Worm (Caenorhabditis elegans) whole organism, L1 larva: ENCODE data around the gene mig-15.

Source experiments
- C16A3.4 ChIP-seq: fragments of 150-350 bp; optimal IDR thresholded peaks from 2 replicates; lab custom pipeline; 2014; ENCODE audit warnings: missing biosample characterization, missing genetic modification characterization
- F16B12.6 ChIP-seq: fragments of 150-350 bp; optimal IDR thresholded peaks from 2 replicates; lab custom pipeline; 2014; ENCODE audit warnings: missing biosample characterization, missing genetic modification characterization
- Y116A8C.19 ChIP-seq: sonication (generic microtip); optimal IDR thresholded peaks from 2 replicates; lab custom pipeline; 2016; ENCODE audit warnings: missing compliant biosample characterization, missing genetic modification characterization, borderline replicate concordance
- aha-1 ChIP-seq: fragments of 150-350 bp; optimal IDR thresholded peaks from 2 replicates; lab custom pipeline; 2014; ENCODE audit warnings: missing biosample characterization, missing genetic modification characterization
- alr-1 ChIP-seq: fragments of 200-800 bp; sonication (Bioruptor generic); optimal IDR thresholded peaks from 2 replicates; lab custom pipeline; 2018; ENCODE audit warnings: borderline replicate concordance, mild to moderate bottlenecking, missing genetic modification characterization, missing compliant biosample characterization
- aly-2 ChIP-seq: fragments of 150-350 bp; optimal IDR thresholded peaks from 2 replicates; lab custom pipeline; 2014; ENCODE audit warnings: missing biosample characterization, missing genetic modification characterization
- ama-1 ChIP-seq: fragments of 150-350 bp; optimal IDR thresholded peaks from 2 replicates; lab custom pipeline; 2014
- blmp-1 ChIP-seq: fragments of 150-350 bp; optimal IDR thresholded peaks from 2 replicates; lab custom pipeline; 2014; ENCODE audit warnings: missing biosample characterization, missing genetic modification characterization
- ceh-8 ChIP-seq: fragments of 200-800 bp; sonication (Bioruptor generic); optimal IDR thresholded peaks from 2 replicates; lab custom pipeline; 2018; ENCODE audit warnings: mild to moderate bottlenecking, missing genetic modification characterization, moderate library complexity, missing compliant biosample characterization
- ceh-82 ChIP-seq, 3 experiments: fragments of 150-350 bp in 1 of 3; sonication (generic microtip) in 2 of 3; optimal IDR thresholded peaks; 2 replicates each; lab custom pipeline; 2014 to 2017; ENCODE audit warnings: missing biosample characterization in 3 of 3, missing genetic modification characterization in 3 of 3
- ces-1 ChIP-seq: fragments of 150-350 bp; optimal IDR thresholded peaks from 2 replicates; lab custom pipeline; 2014; ENCODE audit warnings: missing biosample characterization, missing genetic modification reagents, missing genetic modification characterization
- dpl-1 ChIP-seq, 3 experiments: fragments of 150-350 bp in 2 of 3; sonication (generic microtip) in 1 of 3; optimal IDR thresholded peaks; 2 replicates each; lab custom pipeline; 2014 to 2017; ENCODE audit warnings: missing biosample characterization in 3 of 3, missing genetic modification characterization in 3 of 3, missing genetic modification reagents in 3 of 3
- efl-3 ChIP-seq: fragments of 200-800 bp; sonication (Bioruptor generic); optimal IDR thresholded peaks from 2 replicates; lab custom pipeline; 2018; ENCODE audit warnings: mild to moderate bottlenecking, missing genetic modification characterization, missing compliant biosample characterization
- egl-27 ChIP-seq, 2 experiments: fragments of 150-350 bp in 1 of 2; sonication (generic microtip); optimal IDR thresholded peaks; 3 replicates each; lab custom pipeline; 2017 to 2018; ENCODE audit warnings: missing biosample characterization in 2 of 2, missing genetic modification characterization in 2 of 2, missing genetic modification reagents in 2 of 2
- elt-2 ChIP-seq: sonication (generic microtip); optimal IDR thresholded peaks from 2 replicates; lab custom pipeline; 2016; ENCODE audit warnings: missing genetic modification characterization, mild to moderate bottlenecking, inconsistent platforms, missing compliant biosample characterization, missing genetic modification reagents
- fkh-8 ChIP-seq: sonication (generic microtip); optimal IDR thresholded peaks from 2 replicates; lab custom pipeline; 2016; ENCODE audit warnings: mild to moderate bottlenecking, missing genetic modification characterization, missing compliant biosample characterization
- fos-1 ChIP-seq: fragments of 150-350 bp; optimal IDR thresholded peaks from 2 replicates; lab custom pipeline; 2014; ENCODE audit warnings: missing biosample characterization, missing genetic modification characterization
- hlh-17 ChIP-seq: fragments of 200-800 bp; sonication (Bioruptor generic); optimal IDR thresholded peaks from 2 replicates; lab custom pipeline; 2018; ENCODE audit warnings: missing genetic modification characterization, mild to moderate bottlenecking, missing compliant biosample characterization, moderate library complexity, borderline replicate concordance
- irx-1 ChIP-seq: sonication (generic microtip); optimal IDR thresholded peaks from 2 replicates; lab custom pipeline; 2016; ENCODE audit warnings: missing genetic modification characterization, missing compliant biosample characterization
- jun-1 ChIP-seq: fragments of 150-350 bp; optimal IDR thresholded peaks from 2 replicates; lab custom pipeline; 2014; ENCODE audit warnings: missing biosample characterization, missing genetic modification reagents, missing genetic modification characterization
- lin-13 ChIP-seq: fragments of 150-350 bp; optimal IDR thresholded peaks from 2 replicates; lab custom pipeline; 2014; ENCODE audit warnings: missing biosample characterization, missing genetic modification reagents, missing genetic modification characterization
- lin-15B ChIP-seq: fragments of 150-350 bp; sonication (generic microtip); optimal IDR thresholded peaks from 3 replicates; lab custom pipeline; 2014; ENCODE audit warnings: missing biosample characterization, missing genetic modification characterization
- lin-39 ChIP-seq: fragments of 150-350 bp; optimal IDR thresholded peaks from 2 replicates; lab custom pipeline; 2014; ENCODE audit warnings: missing biosample characterization, missing genetic modification reagents, missing genetic modification characterization
- lsy-2 ChIP-seq, 2 experiments: fragments of 150-350 bp; optimal IDR thresholded peaks; 2 replicates each; lab custom pipeline; 2014; ENCODE audit warnings: missing biosample characterization in 2 of 2, missing genetic modification characterization in 2 of 2
- mdl-1 ChIP-seq, 2 experiments: fragments of 150-350 bp; optimal IDR thresholded peaks; 2 replicates each; lab custom pipeline; 2014 to 2017; ENCODE audit warnings: missing biosample characterization in 2 of 2, missing genetic modification characterization in 2 of 2, inconsistent platforms in 1 of 2
- mef-2 ChIP-seq: fragments of 150-350 bp; optimal IDR thresholded peaks from 2 replicates; lab custom pipeline; 2014; ENCODE audit warnings: missing biosample characterization, missing genetic modification characterization
- mep-1 ChIP-seq: fragments of 150-350 bp; optimal IDR thresholded peaks from 2 replicates; lab custom pipeline; 2014; ENCODE audit warnings: missing biosample characterization, missing genetic modification characterization
- nhr-12 ChIP-seq: sonication (generic microtip); optimal IDR thresholded peaks from 2 replicates; lab custom pipeline; 2017; ENCODE audit warnings: missing biosample characterization, missing genetic modification characterization
- nhr-19 ChIP-seq: fragments of 200-800 bp; sonication (Bioruptor generic); conservative IDR thresholded peaks from 2 replicates; pipeline ENCODE4 v1.3.6; 2022; ENCODE audit warnings: missing genetic modification characterization, missing compliant biosample characterization
- nhr-20 ChIP-seq: sonication (generic microtip); optimal IDR thresholded peaks from 2 replicates; lab custom pipeline; 2016; ENCODE audit warnings: mild to moderate bottlenecking, missing genetic modification characterization, missing compliant biosample characterization
- nhr-237 ChIP-seq: fragments of 150-350 bp; optimal IDR thresholded peaks from 2 replicates; lab custom pipeline; 2014; ENCODE audit warnings: missing biosample characterization, missing genetic modification characterization
- nhr-28 ChIP-seq: fragments of 150-350 bp; optimal IDR thresholded peaks from 2 replicates; lab custom pipeline; 2014; ENCODE audit warnings: missing biosample characterization, missing genetic modification characterization
- nhr-47 ChIP-seq: sonication (generic microtip); optimal IDR thresholded peaks from 2 replicates; lab custom pipeline; 2016; ENCODE audit warnings: mild to moderate bottlenecking, missing genetic modification characterization, moderate library complexity, missing compliant biosample characterization
- nhr-71 ChIP-seq: sonication (generic microtip); optimal IDR thresholded peaks from 2 replicates; lab custom pipeline; 2016; ENCODE audit warnings: mild to moderate bottlenecking, missing genetic modification characterization, moderate library complexity, missing compliant biosample characterization
- nhr-76 ChIP-seq: sonication (generic microtip); optimal IDR thresholded peaks from 2 replicates; lab custom pipeline; 2017; ENCODE audit warnings: missing biosample characterization, missing genetic modification characterization
- nhr-84 ChIP-seq: sonication (generic microtip); optimal IDR thresholded peaks from 2 replicates; lab custom pipeline; 2017; ENCODE audit warnings: missing biosample characterization, missing genetic modification characterization
- pqm-1 ChIP-seq: sonication (generic microtip); optimal IDR thresholded peaks from 3 replicates; lab custom pipeline; 2017; ENCODE audit warnings: missing biosample characterization, missing genetic modification characterization
- rnt-1 ChIP-seq: sonication (generic microtip); optimal IDR thresholded peaks from 2 replicates; lab custom pipeline; 2016; ENCODE audit warnings: mild to moderate bottlenecking, missing genetic modification characterization, moderate library complexity, missing compliant biosample characterization
- snpc-4 ChIP-seq: fragments of 150-350 bp; optimal IDR thresholded peaks from 2 replicates; lab custom pipeline; 2014; ENCODE audit warnings: missing biosample characterization, missing genetic modification characterization
- snu-23 ChIP-seq: sonication (generic microtip); optimal IDR thresholded peaks from 2 replicates; lab custom pipeline; 2016; ENCODE audit warnings: missing genetic modification characterization, missing compliant biosample characterization
- sox-4 ChIP-seq: sonication (generic microtip); optimal IDR thresholded peaks from 2 replicates; lab custom pipeline; 2016; ENCODE audit warnings: missing genetic modification characterization, missing compliant biosample characterization
- swsn-7 ChIP-seq: sonication (generic microtip); optimal IDR thresholded peaks from 2 replicates; lab custom pipeline; 2016; ENCODE audit warnings: missing genetic modification characterization, missing compliant biosample characterization
- tlp-1 ChIP-seq: fragments of 150-350 bp; optimal IDR thresholded peaks from 2 replicates; lab custom pipeline; 2014; ENCODE audit warnings: missing biosample characterization, missing genetic modification characterization
- unc-130 ChIP-seq: fragments of 150-350 bp; optimal IDR thresholded peaks from 2 replicates; lab custom pipeline; 2017; ENCODE audit warnings: missing biosample characterization, missing genetic modification characterization, inconsistent platforms
- unc-30 ChIP-seq: sonication (generic microtip); optimal IDR thresholded peaks from 2 replicates; lab custom pipeline; 2017; ENCODE audit warnings: missing biosample characterization, missing genetic modification characterization
- unc-62 ChIP-seq: fragments of 150-350 bp; optimal IDR thresholded peaks from 2 replicates; lab custom pipeline; 2014; ENCODE audit warnings: missing biosample characterization, missing genetic modification reagents, missing genetic modification characterization
- unc-86 ChIP-seq: sonication (generic microtip); optimal IDR thresholded peaks from 2 replicates; lab custom pipeline; 2016; ENCODE audit warnings: missing genetic modification characterization, missing compliant biosample characterization
- vab-15 ChIP-seq: sonication (generic microtip); optimal IDR thresholded peaks from 2 replicates; lab custom pipeline; 2017; ENCODE audit warnings: missing genotype, mild to moderate bottlenecking, missing genetic modification characterization, missing compliant biosample characterization
- zag-1 ChIP-seq: fragments of 150-350 bp; optimal IDR thresholded peaks from 2 replicates; lab custom pipeline; 2014; ENCODE audit warnings: missing biosample characterization, missing genetic modification characterization
- zip-4 ChIP-seq: fragments of 200-800 bp; sonication (Bioruptor generic); optimal IDR thresholded peaks from 2 replicates; lab custom pipeline; 2018; ENCODE audit warnings: mild to moderate bottlenecking, missing genetic modification characterization, moderate library complexity, missing compliant biosample characterization
- ztf-11 ChIP-seq, 2 experiments: sonication (generic microtip); optimal IDR thresholded peaks; 2 replicates each; lab custom pipeline; 2016 to 2017; ENCODE audit warnings: missing genetic modification characterization in 2 of 2, missing biosample characterization in 1 of 2, missing compliant biosample characterization in 1 of 2

Gene mig-15

DNA sequence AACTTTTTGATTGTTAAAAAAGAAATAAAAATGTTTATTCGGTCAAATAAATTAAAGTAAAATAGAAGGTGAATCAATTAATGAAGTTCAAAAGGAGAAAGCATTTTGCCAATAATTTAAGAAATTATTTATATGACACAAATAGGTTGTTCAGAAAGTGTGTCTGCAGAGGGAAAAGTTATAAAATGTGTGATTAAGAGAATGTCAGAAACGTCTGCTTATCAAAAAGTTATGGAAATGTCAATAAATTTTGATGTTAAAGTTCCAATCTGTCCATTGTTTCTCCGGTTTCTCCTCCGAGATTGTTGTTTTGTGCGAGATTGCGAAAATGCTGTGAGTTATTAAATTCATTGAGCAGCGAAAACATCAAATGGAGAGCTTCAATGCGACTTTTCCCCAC, 48.8 kb downstream of the mig-15 start, which contains the start of gene rme-4:
TSS of gene rme-4 (minus strand) at position 168 of the 400 bp plus-strand sequence.
- TF ChIP-seq vab-15 (tag; lab: Kevin White, UChicago) (no peak), nhr-71 (tag; lab: Kevin White, UChicago) (no peak), ceh-82 (tag; optimal IDR thresholded peaks at IDR 0.05; lab: Kevin White, UChicago) (no peak), nhr-76 (no peak), sox-4 (tag; lab: Kevin White, UChicago) (no peak), unc-62 (GFP tag; lab: Kevin White, UChicago) (no peak), fos-1 (tag; lab: Kevin White, UChicago) (no peak)

DNA sequence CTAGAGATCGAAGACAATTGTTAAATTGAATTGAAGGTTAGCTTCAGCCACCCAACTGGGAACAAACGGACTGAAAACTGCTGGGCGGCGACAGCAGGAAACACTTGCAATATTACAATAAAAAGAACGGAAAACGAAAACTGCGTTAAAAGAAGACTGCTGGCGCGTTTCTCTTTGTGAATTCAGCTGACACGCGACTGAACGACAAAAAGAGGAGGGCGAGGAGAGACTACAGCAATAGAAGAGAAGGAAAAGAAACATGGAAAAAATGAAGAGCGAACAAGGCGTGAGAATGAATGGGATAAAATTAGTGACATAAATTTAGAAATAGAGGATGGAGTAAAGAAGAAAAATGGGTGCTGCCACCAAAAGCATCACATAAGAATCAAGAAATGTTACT, 50.8 kb downstream of the mig-15 start:
- TF ChIP-seq Y116A8C.19 (tag; lab: Kevin White, UChicago) (no peak), sox-4 (tag; lab: Kevin White, UChicago) (peak; percentile 84), hlh-17 (no peak), mdl-1 (tag; optimal IDR thresholded peaks at IDR 0.05; lab: Kevin White, UChicago) (peak; percentile 59 to 97), ces-1 (GFP tag; lab: Kevin White, UChicago) (no peak), lsy-2 (tag; optimal IDR thresholded peaks at IDR 0.05; lab: Kevin White, UChicago) (peak; percentile 92), egl-27 (tag; optimal IDR thresholded peaks at IDR 0.05; lab: Kevin White, UChicago) (peak; percentile 47 to 66), alr-1 (tag; lab: Kevin White, UChicago) (no peak), lin-13 (GFP tag; lab: Kevin White, UChicago) (peak; percentile 89), fos-1 (tag; lab: Kevin White, UChicago) (peak; percentile 87), unc-130 (tag; lab: Kevin White, UChicago) (peak; percentile 37), unc-30 (tag; lab: Kevin White, UChicago) (no peak), dpl-1 (GFP tag; optimal IDR thresholded peaks at IDR 0.05; lab: Kevin White, UChicago) (peak; percentile 66 to 76 (median 74)), nhr-76 (no peak), nhr-20 (tag; lab: Kevin White, UChicago) (peak; percentile 98), lin-39 (peak; percentile 77), ama-1 (lab: Kevin White, UChicago) (peak; percentile 77), zip-4 (GFP tag; lab: Kevin White, UChicago) (peak; percentile 78), snpc-4 (tag; lab: Kevin White, UChicago) (peak; percentile 81), unc-86 (tag; lab: Kevin White, UChicago) (peak; percentile 94), nhr-47 (tag; lab: Kevin White, UChicago) (peak; percentile 95), irx-1 (tag; lab: Kevin White, UChicago) (peak; percentile 90), fkh-8 (tag; lab: Kevin White, UChicago) (peak; percentile 90), nhr-237 (tag; lab: Kevin White, UChicago) (no peak), ceh-8 (GFP tag; lab: Kevin White, UChicago) (peak; percentile 90), blmp-1 (peak; percentile 92), elt-2 (tag; lab: Kevin White, UChicago) (peak; percentile 73), nhr-28 (tag; lab: Kevin White, UChicago) (no peak), nhr-19 (GFP tag; lab: Robert Waterston, UW) (peak; percentile 92), F16B12.6 (no peak), pqm-1 (no peak), efl-3 (peak; percentile 14), nhr-84 (no peak), aha-1 (tag; lab: Kevin White, UChicago) (peak; percentile 36), ztf-11 (tag; optimal IDR thresholded peaks at IDR 0.05; lab: Kevin White, UChicago) (peak in 1 of 2 experiments; percentile 80), mef-2 (tag; lab: Kevin White, UChicago) (peak; percentile 92), swsn-7 (peak; percentile 97), C16A3.4 (tag; lab: Kevin White, UChicago) (peak; percentile 86), jun-1 (tag; lab: Kevin White, UChicago) (peak; percentile 89), aly-2 (tag; lab: Kevin White, UChicago) (peak; percentile 50), mep-1 (tag; lab: Kevin White, UChicago) (peak; percentile 97), zag-1 (no peak), snu-23 (GFP tag; lab: Kevin White, UChicago) (peak; percentile 96), rnt-1 (tag; lab: Kevin White, UChicago) (peak; percentile 94), tlp-1 (tag; lab: Kevin White, UChicago) (no peak), nhr-12 (tag; lab: Kevin White, UChicago) (no peak), lin-15B (tag; lab: Kevin White, UChicago) (no peak)
